Worm (Caenorhabditis elegans) whole organism, L2 larva: ENCODE measurements around the gene nurf-1.

Source experiments
- R02D3.7 ChIP-seq: fragments of 150-350 bp; optimal IDR thresholded peaks from 2 replicates; lab custom pipeline; 2014; ENCODE audit warnings: missing biosample characterization, missing genetic modification characterization
- ZK546.5 ChIP-seq: sonication (generic microtip); optimal IDR thresholded peaks from 2 replicates; lab custom pipeline; 2017; ENCODE audit warnings: missing biosample characterization, missing genetic modification characterization
- ama-1 ChIP-seq: fragments of 150-350 bp; optimal IDR thresholded peaks from 2 replicates; lab custom pipeline; 2018; ENCODE audit warnings: inconsistent platforms
- elt-1 ChIP-seq: fragments of 150-350 bp; optimal IDR thresholded peaks from 2 replicates; lab custom pipeline; 2014; ENCODE audit warnings: missing biosample characterization, missing genetic modification characterization
- fos-1 ChIP-seq: fragments of 150-350 bp; optimal IDR thresholded peaks from 2 replicates; lab custom pipeline; 2014; ENCODE audit warnings: missing biosample characterization, missing genetic modification characterization
- lin-11 ChIP-seq: fragments of 150-350 bp; sonication (generic microtip); optimal IDR thresholded peaks from 2 replicates; lab custom pipeline; 2014; ENCODE audit warnings: missing biosample characterization, missing genetic modification characterization, inconsistent platforms, mixed read lengths
- lin-39 ChIP-seq: fragments of 150-350 bp; optimal IDR thresholded peaks from 2 replicates; lab custom pipeline; 2014; ENCODE audit warnings: missing biosample characterization, missing genetic modification reagents, missing genetic modification characterization
- nhr-23 ChIP-seq: fragments of 150-350 bp; optimal IDR thresholded peaks from 2 replicates; lab custom pipeline; 2014; ENCODE audit warnings: missing biosample characterization, missing genetic modification reagents, missing genetic modification characterization
- skn-1 ChIP-seq: sonication (generic microtip); optimal IDR thresholded peaks from 2 replicates; lab custom pipeline; 2017; ENCODE audit warnings: missing biosample characterization, missing genetic modification characterization
- sma-9 ChIP-seq, 2 experiments: fragments of 150-350 bp in 1 of 2; sonication (generic microtip) in 1 of 2; optimal IDR thresholded peaks; 2 replicates each; lab custom pipeline; 2014 to 2016; ENCODE audit warnings: missing genetic modification characterization in 2 of 2, mild to moderate bottlenecking in 1 of 2, missing biosample characterization in 1 of 2, missing compliant biosample characterization in 1 of 2, missing genetic modification reagents in 1 of 2, moderate library complexity in 1 of 2
- snpc-4 ChIP-seq: fragments of 150-350 bp; optimal IDR thresholded peaks from 2 replicates; lab custom pipeline; 2014; ENCODE audit warnings: missing biosample characterization, missing genetic modification characterization
- unc-39 ChIP-seq: fragments of 150-350 bp; optimal IDR thresholded peaks from 2 replicates; lab custom pipeline; 2014; ENCODE audit warnings: missing biosample characterization, missing genetic modification characterization
- unc-55 ChIP-seq: fragments of 150-350 bp; sonication (generic microtip); optimal IDR thresholded peaks from 3 replicates; lab custom pipeline; 2014; ENCODE audit warnings: missing biosample characterization, missing genetic modification reagents, missing genetic modification characterization

ce11 chrII:14428834-14429233 lies 38.3 kb downstream of the nurf-1 start:
- TF ChIP-seq ama-1 (lab: Kevin White, UChicago), result no peak
- no peak for TF ChIP-seq fos-1 (tag; lab: Kevin White, UChicago)
- no peak for TF ChIP-seq snpc-4
- no peak for TF ChIP-seq unc-55 (GFP tag; lab: Kevin White, UChicago)
- TF ChIP-seq lin-11 (tag; lab: Kevin White, UChicago), result no peak
- no peak for TF ChIP-seq lin-39 (tag; lab: Kevin White, UChicago)
- TF ChIP-seq sma-9 (GFP tag; optimal IDR thresholded peaks at IDR 0.05; lab: Kevin White, UChicago), result no peak
- TF ChIP-seq sma-9 (tag; optimal IDR thresholded peaks at IDR 0.05; lab: Kevin White, UChicago), result no peak
- no peak for TF ChIP-seq nhr-23 (tag; lab: Kevin White, UChicago)
- TF ChIP-seq elt-1 (tag; lab: Kevin White, UChicago), result no peak
- TF ChIP-seq skn-1 (tag; lab: Kevin White, UChicago), result no peak
- TF ChIP-seq ZK546.5 (tag; lab: Kevin White, UChicago), result no peak
- TF ChIP-seq unc-39 (tag; lab: Kevin White, UChicago), result no peak
- no peak for TF ChIP-seq R02D3.7 (tag; lab: Kevin White, UChicago)
